Worm (Caenorhabditis elegans) whole organism, L2 larva: ENCODE results near the gene aaim-1.

ENCODE experiments used
- F13H6.1 ChIP-seq: sonication (generic microtip); optimal IDR thresholded peaks from 2 replicates; lab custom pipeline; 2016; ENCODE audit warnings: missing genetic modification characterization, missing compliant biosample characterization
- R02D3.7 ChIP-seq: fragments of 150-350 bp; optimal IDR thresholded peaks from 2 replicates; lab custom pipeline; 2014; ENCODE audit warnings: missing biosample characterization, missing genetic modification characterization
- ZK546.5 ChIP-seq: sonication (generic microtip); optimal IDR thresholded peaks from 2 replicates; lab custom pipeline; 2017; ENCODE audit warnings: missing biosample characterization, missing genetic modification characterization
- aly-2 ChIP-seq: fragments of 150-350 bp; optimal IDR thresholded peaks from 2 replicates; lab custom pipeline; 2014; ENCODE audit warnings: missing biosample characterization, missing genetic modification characterization
- ama-1 ChIP-seq: fragments of 150-350 bp; optimal IDR thresholded peaks from 2 replicates; lab custom pipeline; 2018; ENCODE audit warnings: inconsistent platforms
- blmp-1 ChIP-seq: sonication (generic microtip); optimal IDR thresholded peaks from 2 replicates; lab custom pipeline; 2017; ENCODE audit warnings: missing genetic modification characterization, mild to moderate bottlenecking, missing compliant biosample characterization, antibody characterized with exemption, moderate library complexity; ENCODE audit not compliant: insufficient read depth
- crh-2 ChIP-seq: sonication (generic microtip); optimal IDR thresholded peaks from 2 replicates; lab custom pipeline; 2017; ENCODE audit warnings: missing biosample characterization, missing genetic modification characterization
- dmd-4 ChIP-seq: sonication (generic microtip); optimal IDR thresholded peaks from 2 replicates; lab custom pipeline; 2017; ENCODE audit warnings: missing biosample characterization, missing genetic modification characterization
- egl-27 ChIP-seq: sonication (generic microtip); optimal IDR thresholded peaks from 3 replicates; lab custom pipeline; 2017; ENCODE audit warnings: missing biosample characterization, missing genetic modification reagents, missing genetic modification characterization
- elt-3 ChIP-seq: sonication (generic microtip); optimal IDR thresholded peaks from 2 replicates; lab custom pipeline; 2017; ENCODE audit warnings: missing biosample characterization, missing genetic modification characterization
- fos-1 ChIP-seq: fragments of 150-350 bp; optimal IDR thresholded peaks from 2 replicates; lab custom pipeline; 2014; ENCODE audit warnings: missing biosample characterization, missing genetic modification characterization
- gmeb-1 ChIP-seq: fragments of 150-350 bp; optimal IDR thresholded peaks from 2 replicates; lab custom pipeline; 2014; ENCODE audit warnings: missing biosample characterization, missing genetic modification characterization
- lin-39 ChIP-seq: fragments of 150-350 bp; optimal IDR thresholded peaks from 2 replicates; lab custom pipeline; 2014; ENCODE audit warnings: missing biosample characterization, missing genetic modification reagents, missing genetic modification characterization
- lsy-2 ChIP-seq, 2 experiments: fragments of 150-350 bp in 1 of 2; sonication (generic microtip) in 1 of 2; optimal IDR thresholded peaks; 2 replicates each; lab custom pipeline; 2014 to 2017; ENCODE audit warnings: missing biosample characterization in 2 of 2, missing genetic modification characterization in 2 of 2
- mab-5 ChIP-seq: fragments of 150-350 bp; optimal IDR thresholded peaks from 2 replicates; lab custom pipeline; 2014; ENCODE audit warnings: missing biosample characterization, missing genetic modification characterization
- nhr-10 ChIP-seq: sonication (generic microtip); optimal IDR thresholded peaks from 2 replicates; lab custom pipeline; 2017; ENCODE audit warnings: missing biosample characterization, missing genetic modification characterization
- nhr-129 ChIP-seq: fragments of 150-350 bp; optimal IDR thresholded peaks from 2 replicates; lab custom pipeline; 2014; ENCODE audit warnings: missing biosample characterization, missing genetic modification characterization
- nhr-21 ChIP-seq: fragments of 150-350 bp; optimal IDR thresholded peaks from 2 replicates; lab custom pipeline; 2014; ENCODE audit warnings: missing biosample characterization, missing genetic modification characterization
- nhr-23 ChIP-seq: fragments of 150-350 bp; optimal IDR thresholded peaks from 2 replicates; lab custom pipeline; 2014; ENCODE audit warnings: missing biosample characterization, missing genetic modification reagents, missing genetic modification characterization
- nhr-237 ChIP-seq: fragments of 150-350 bp; optimal IDR thresholded peaks from 2 replicates; lab custom pipeline; 2014; ENCODE audit warnings: missing biosample characterization, missing genetic modification characterization
- nhr-6 ChIP-seq: fragments of 150-350 bp; optimal IDR thresholded peaks from 2 replicates; lab custom pipeline; 2014; ENCODE audit warnings: missing biosample characterization, missing genetic modification characterization
- nhr-77 ChIP-seq: fragments of 150-350 bp; optimal IDR thresholded peaks from 2 replicates; lab custom pipeline; 2014; ENCODE audit warnings: missing biosample characterization, missing genetic modification characterization
- peb-1 ChIP-seq: fragments of 150-350 bp; optimal IDR thresholded peaks from 2 replicates; lab custom pipeline; 2014; ENCODE audit warnings: missing biosample characterization, missing genetic modification characterization
- sem-4 ChIP-seq: fragments of 150-350 bp; optimal IDR thresholded peaks from 2 replicates; lab custom pipeline; 2014; ENCODE audit warnings: missing biosample characterization, missing genetic modification reagents, missing genetic modification characterization
- skn-1 ChIP-seq: sonication (generic microtip); optimal IDR thresholded peaks from 2 replicates; lab custom pipeline; 2017; ENCODE audit warnings: missing biosample characterization, missing genetic modification characterization
- sma-9 ChIP-seq, 2 experiments: fragments of 150-350 bp in 1 of 2; sonication (generic microtip) in 1 of 2; optimal IDR thresholded peaks; 2 replicates each; lab custom pipeline; 2014 to 2016; ENCODE audit warnings: missing genetic modification characterization in 2 of 2, mild to moderate bottlenecking in 1 of 2, missing biosample characterization in 1 of 2, missing compliant biosample characterization in 1 of 2, missing genetic modification reagents in 1 of 2, moderate library complexity in 1 of 2
- snpc-4 ChIP-seq: fragments of 150-350 bp; optimal IDR thresholded peaks from 2 replicates; lab custom pipeline; 2014; ENCODE audit warnings: missing biosample characterization, missing genetic modification characterization
- unc-62 ChIP-seq: fragments of 150-350 bp; optimal IDR thresholded peaks from 2 replicates; lab custom pipeline; 2014; ENCODE audit warnings: missing biosample characterization, missing genetic modification reagents, missing genetic modification characterization
- ztf-1 ChIP-seq: fragments of 200-800 bp; sonication (Bioruptor generic); conservative IDR thresholded peaks from 2 replicates; pipeline ENCODE4 v1.3.6; 2022; ENCODE audit warnings: missing genetic modification characterization, missing compliant biosample characterization

The aaim-1 gene

DNA sequence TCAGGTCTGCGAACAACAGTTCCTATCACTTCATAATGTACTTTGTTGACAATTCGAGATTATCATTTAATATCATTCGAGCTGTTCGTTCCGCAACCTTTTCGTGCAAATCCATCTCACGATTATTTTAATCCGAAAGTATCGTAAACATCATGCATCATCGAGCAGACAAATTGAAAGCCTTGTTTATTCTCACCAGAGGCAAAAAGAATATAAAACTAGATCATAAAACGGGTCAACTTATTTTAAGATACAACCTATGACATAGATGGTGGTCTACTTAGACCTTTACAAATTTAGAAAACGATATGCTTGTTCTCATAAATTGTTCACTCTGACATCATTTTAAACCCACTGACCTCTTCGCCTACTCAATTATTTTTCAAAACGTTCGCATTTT is 29.2 kb downstream of the aaim-1 start:
- TF ChIP-seq fos-1 (tag; lab: Kevin White, UChicago) (peak; percentile 1), egl-27 (tag; lab: Kevin White, UChicago) (no peak)

DNA sequence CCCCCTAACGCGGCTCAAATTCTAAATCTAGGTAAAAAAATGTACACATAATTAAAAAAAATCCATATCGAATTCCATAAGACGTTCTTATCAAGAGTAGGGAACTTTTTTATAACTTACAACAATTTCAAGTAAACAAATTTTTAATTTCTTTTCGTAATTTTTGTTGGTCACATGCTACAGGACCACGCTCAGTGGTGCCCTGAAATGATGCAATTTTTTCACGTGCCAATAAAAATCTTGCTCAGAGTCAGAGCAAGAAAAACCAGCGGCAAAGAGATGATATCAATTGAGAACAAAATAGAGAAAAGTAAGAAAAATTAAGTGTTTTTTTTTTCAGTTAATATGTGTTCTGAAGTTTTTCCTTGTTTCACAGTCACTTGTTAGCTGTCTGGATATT is 30.3 kb downstream of the aaim-1 start:
- TF ChIP-seq peb-1 (no peak), crh-2 (tag; lab: Kevin White, UChicago) (no peak), nhr-129 (tag; lab: Kevin White, UChicago) (peak; percentile 96), lsy-2 (tag; optimal IDR thresholded peaks at IDR 0.05; lab: Kevin White, UChicago) (peak in 1 of 2 experiments; percentile 16)

DNA sequence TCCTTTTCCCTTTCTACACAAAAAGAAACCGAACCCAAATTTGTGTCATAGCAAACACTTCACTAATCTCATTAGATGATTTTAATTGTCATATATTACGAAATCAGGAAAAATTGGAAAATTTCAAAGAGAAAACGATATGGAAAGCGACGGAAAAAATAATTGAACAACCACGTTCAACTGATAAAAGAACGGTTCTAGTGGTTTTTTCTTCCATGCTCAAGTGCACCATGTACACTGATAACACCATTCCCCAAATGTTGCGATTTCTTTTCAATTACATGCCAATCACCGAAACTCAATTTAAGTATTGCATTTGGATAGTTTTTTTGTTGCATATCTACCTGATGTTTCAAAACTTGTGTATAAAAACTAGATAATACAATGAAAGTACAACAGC is 31.6 kb downstream of the aaim-1 start:
- peak; percentile 62 for TF ChIP-seq fos-1 (tag; lab: Kevin White, UChicago)
- TF ChIP-seq elt-3: no peak
- TF ChIP-seq, all 48 proteins: peak for 1

DNA sequence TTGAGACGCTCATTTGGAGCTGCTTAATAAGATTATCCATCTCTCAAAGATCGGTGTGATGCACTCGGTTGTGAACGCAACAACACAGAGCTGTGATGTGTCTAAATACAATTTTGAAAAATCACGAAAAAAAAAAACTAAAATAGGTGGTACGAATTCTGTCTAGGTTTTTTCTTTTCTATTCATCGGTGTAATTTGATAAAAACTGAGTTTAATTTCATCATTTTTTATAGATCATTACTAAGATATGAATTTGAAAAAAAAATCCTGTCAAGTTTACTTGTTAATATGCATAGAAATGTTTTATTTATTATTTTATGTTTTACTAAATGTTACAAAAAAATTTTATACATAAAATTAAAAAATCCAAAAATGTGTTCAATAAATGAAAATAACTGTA is 32.2 kb downstream of the aaim-1 start, which contains the start of gene ceh-60:
Gene ceh-60, minus strand, starts transcription at position 101 of the 400 bp plus-strand sequence.
- TF ChIP-seq nhr-129 (tag; lab: Kevin White, UChicago) (no peak), nhr-77 (no peak), nhr-237 (tag; lab: Kevin White, UChicago) (no peak), ztf-1 (GFP tag; lab: Robert Waterston, UW) (no peak), nhr-10 (tag; lab: Kevin White, UChicago) (no peak), ama-1 (lab: Kevin White, UChicago) (no peak), lsy-2 (tag; optimal IDR thresholded peaks at IDR 0.05; lab: Kevin White, UChicago) (no peak), mab-5 (tag; lab: Kevin White, UChicago) (no peak), gmeb-1 (tag; lab: Kevin White, UChicago) (no peak), lin-39 (tag; lab: Kevin White, UChicago) (no peak), sem-4 (tag; lab: Kevin White, UChicago) (no peak), peb-1 (no peak), snpc-4 (tag; lab: Kevin White, UChicago) (no peak), dmd-4 (no peak), fos-1 (tag; lab: Kevin White, UChicago) (no peak)

DNA sequence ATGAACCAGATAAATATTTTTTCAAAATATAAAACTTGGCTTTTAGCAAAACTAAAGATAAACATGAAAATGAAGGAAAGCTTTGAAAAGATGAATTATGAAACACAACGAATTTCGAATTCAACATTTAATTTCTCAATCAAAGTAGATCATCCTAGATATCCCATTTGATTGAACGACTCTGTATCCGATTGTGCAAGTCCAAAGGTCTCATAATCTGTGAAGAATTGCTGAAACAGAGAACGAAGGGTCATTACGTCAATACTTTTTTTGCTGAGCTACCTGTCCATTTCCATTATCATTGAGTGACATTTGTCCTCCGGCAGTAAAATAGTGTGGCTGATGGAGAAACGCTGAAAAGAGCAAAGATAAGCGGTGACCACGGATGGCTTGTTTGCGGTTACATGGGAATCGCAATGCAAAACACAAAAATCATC is 39.6 kb downstream of the aaim-1 start:
- TF ChIP-seq sma-9 (GFP tag; optimal IDR thresholded peaks at IDR 0.05; lab: Kevin White, UChicago): peak; percentile 30
- TF ChIP-seq sma-9 (tag; optimal IDR thresholded peaks at IDR 0.05; lab: Kevin White, UChicago): no peak
- TF ChIP-seq fos-1 (tag; lab: Kevin White, UChicago): peak; percentile 37
- peak; percentile 22 for TF ChIP-seq crh-2 (tag; lab: Kevin White, UChicago)
- TF ChIP-seq unc-62 (GFP tag; lab: Kevin White, UChicago): no peak
- TF ChIP-seq nhr-6: no peak
- TF ChIP-seq F13H6.1 (tag; lab: Kevin White, UChicago): peak; percentile 49
- peak; percentile 41 for TF ChIP-seq gmeb-1 (tag; lab: Kevin White, UChicago)
- TF ChIP-seq R02D3.7 (tag; lab: Kevin White, UChicago): no peak

DNA sequence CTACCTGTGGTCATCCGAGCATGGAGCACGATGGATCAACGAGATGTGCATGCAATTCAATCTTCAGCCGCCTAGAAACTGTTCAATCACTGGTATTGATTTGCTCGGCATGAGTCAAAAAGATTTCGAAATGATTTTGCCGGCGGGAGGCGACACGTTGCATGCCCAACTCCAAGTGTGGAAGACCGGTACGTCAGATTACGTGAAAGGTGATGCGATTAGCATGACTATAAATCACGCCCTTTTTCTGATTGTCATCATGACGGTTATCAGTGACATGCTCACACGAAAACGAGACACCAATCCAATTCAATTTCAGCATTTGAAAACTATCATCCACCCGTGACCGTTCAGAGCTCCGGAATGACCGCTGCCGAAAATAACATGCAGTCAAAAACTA is 41.6 kb downstream of the aaim-1 start:
- TF ChIP-seq nhr-23 (tag; lab: Kevin White, UChicago): no peak
- TF ChIP-seq F13H6.1 (tag; lab: Kevin White, UChicago): peak; percentile 18
- TF ChIP-seq nhr-77: no peak
- no peak for TF ChIP-seq skn-1 (tag; lab: Kevin White, UChicago)
- TF ChIP-seq crh-2 (tag; lab: Kevin White, UChicago): peak; percentile 16
- TF ChIP-seq aly-2 (tag; lab: Kevin White, UChicago): no peak
- no peak for TF ChIP-seq nhr-21 (tag; lab: Kevin White, UChicago)
- TF ChIP-seq snpc-4 (tag; lab: Kevin White, UChicago): no peak
- peak; percentile 19 for TF ChIP-seq gmeb-1 (tag; lab: Kevin White, UChicago)
- TF ChIP-seq fos-1 (tag; lab: Kevin White, UChicago): no peak

DNA sequence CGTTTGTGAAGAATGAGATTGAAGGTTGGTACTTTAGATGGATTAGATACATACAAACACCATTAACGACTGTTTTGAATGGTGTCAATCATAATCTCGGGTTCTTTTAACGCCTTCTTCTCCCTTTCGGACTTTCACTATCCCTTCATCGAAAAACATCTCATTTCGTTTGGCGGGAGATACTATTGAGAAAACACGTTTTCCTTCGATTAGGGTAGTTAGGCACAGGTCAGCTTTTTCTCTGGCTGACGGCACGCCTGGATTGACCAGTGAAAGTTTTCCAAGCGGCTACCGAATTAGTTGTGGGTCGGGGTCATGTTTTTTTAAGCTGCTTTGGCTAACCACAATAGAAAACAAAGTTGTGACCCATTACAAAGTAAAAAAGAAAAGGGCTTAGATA is 42.3 kb downstream of the aaim-1 start:
- TF ChIP-seq ZK546.5 (tag; lab: Kevin White, UChicago): no peak
- TF ChIP-seq blmp-1 (tag; lab: Kevin White, UChicago): peak; percentile 27
- TF ChIP-seq, all 48 proteins: peak for 1
